Worm (Caenorhabditis elegans) whole organism, L2 larva: ENCODE data around the gene sre-27.

Source experiments
- C34F6.9 ChIP-seq: fragments of 150-350 bp; optimal IDR thresholded peaks from 2 replicates; lab custom pipeline; 2014; ENCODE audit warnings: missing biosample characterization, missing genetic modification characterization
- F13H6.1 ChIP-seq: sonication (generic microtip); optimal IDR thresholded peaks from 2 replicates; lab custom pipeline; 2016; ENCODE audit warnings: missing genetic modification characterization, missing compliant biosample characterization
- R02D3.7 ChIP-seq: fragments of 150-350 bp; optimal IDR thresholded peaks from 2 replicates; lab custom pipeline; 2014; ENCODE audit warnings: missing biosample characterization, missing genetic modification characterization
- Y55F3AM.14 ChIP-seq: fragments of 200-800 bp; sonication (Bioruptor generic); optimal IDR thresholded peaks from 2 replicates; lab custom pipeline; 2018; ENCODE audit warnings: mild to moderate bottlenecking, missing genetic modification characterization, missing compliant biosample characterization
- ZK546.5 ChIP-seq: sonication (generic microtip); optimal IDR thresholded peaks from 2 replicates; lab custom pipeline; 2017; ENCODE audit warnings: missing biosample characterization, missing genetic modification characterization
- alr-1 ChIP-seq: fragments of 150-350 bp; optimal IDR thresholded peaks from 2 replicates; lab custom pipeline; 2014; ENCODE audit warnings: missing biosample characterization, missing genetic modification characterization
- aly-2 ChIP-seq: fragments of 150-350 bp; optimal IDR thresholded peaks from 2 replicates; lab custom pipeline; 2014; ENCODE audit warnings: missing biosample characterization, missing genetic modification characterization
- ama-1 ChIP-seq: fragments of 150-350 bp; optimal IDR thresholded peaks from 2 replicates; lab custom pipeline; 2018; ENCODE audit warnings: inconsistent platforms
- blmp-1 ChIP-seq: sonication (generic microtip); optimal IDR thresholded peaks from 2 replicates; lab custom pipeline; 2017; ENCODE audit warnings: missing genetic modification characterization, mild to moderate bottlenecking, missing compliant biosample characterization, antibody characterized with exemption, moderate library complexity; ENCODE audit not compliant: insufficient read depth
- ceh-16 ChIP-seq: fragments of 150-350 bp; optimal IDR thresholded peaks from 2 replicates; lab custom pipeline; 2014; ENCODE audit warnings: missing biosample characterization, missing genetic modification characterization
- ceh-82 ChIP-seq: fragments of 150-350 bp; optimal IDR thresholded peaks from 2 replicates; lab custom pipeline; 2014; ENCODE audit warnings: missing biosample characterization, missing genetic modification characterization
- crh-2 ChIP-seq: sonication (generic microtip); optimal IDR thresholded peaks from 2 replicates; lab custom pipeline; 2017; ENCODE audit warnings: missing biosample characterization, missing genetic modification characterization
- dmd-4 ChIP-seq: sonication (generic microtip); optimal IDR thresholded peaks from 2 replicates; lab custom pipeline; 2017; ENCODE audit warnings: missing biosample characterization, missing genetic modification characterization
- egl-27 ChIP-seq: sonication (generic microtip); optimal IDR thresholded peaks from 3 replicates; lab custom pipeline; 2017; ENCODE audit warnings: missing biosample characterization, missing genetic modification reagents, missing genetic modification characterization
- elt-1 ChIP-seq: fragments of 150-350 bp; optimal IDR thresholded peaks from 2 replicates; lab custom pipeline; 2014; ENCODE audit warnings: missing biosample characterization, missing genetic modification characterization
- elt-3 ChIP-seq: sonication (generic microtip); optimal IDR thresholded peaks from 2 replicates; lab custom pipeline; 2017; ENCODE audit warnings: missing biosample characterization, missing genetic modification characterization
- fos-1 ChIP-seq: fragments of 150-350 bp; optimal IDR thresholded peaks from 2 replicates; lab custom pipeline; 2014; ENCODE audit warnings: missing biosample characterization, missing genetic modification characterization
- gmeb-1 ChIP-seq: fragments of 150-350 bp; optimal IDR thresholded peaks from 2 replicates; lab custom pipeline; 2014; ENCODE audit warnings: missing biosample characterization, missing genetic modification characterization
- lin-13 ChIP-seq: fragments of 150-350 bp; optimal IDR thresholded peaks from 2 replicates; lab custom pipeline; 2014; ENCODE audit warnings: missing biosample characterization, missing genetic modification reagents, missing genetic modification characterization
- lin-39 ChIP-seq: fragments of 150-350 bp; optimal IDR thresholded peaks from 2 replicates; lab custom pipeline; 2014; ENCODE audit warnings: missing biosample characterization, missing genetic modification reagents, missing genetic modification characterization
- lsy-2 ChIP-seq, 2 experiments: fragments of 150-350 bp in 1 of 2; sonication (generic microtip) in 1 of 2; optimal IDR thresholded peaks; 2 replicates each; lab custom pipeline; 2014 to 2017; ENCODE audit warnings: missing biosample characterization in 2 of 2, missing genetic modification characterization in 2 of 2
- nhr-10 ChIP-seq: sonication (generic microtip); optimal IDR thresholded peaks from 2 replicates; lab custom pipeline; 2017; ENCODE audit warnings: missing biosample characterization, missing genetic modification characterization
- nhr-11 ChIP-seq: fragments of 150-350 bp; optimal IDR thresholded peaks from 2 replicates; lab custom pipeline; 2014; ENCODE audit warnings: missing biosample characterization, missing genetic modification characterization
- nhr-23 ChIP-seq: fragments of 150-350 bp; optimal IDR thresholded peaks from 2 replicates; lab custom pipeline; 2014; ENCODE audit warnings: missing biosample characterization, missing genetic modification reagents, missing genetic modification characterization
- nhr-237 ChIP-seq: fragments of 150-350 bp; optimal IDR thresholded peaks from 2 replicates; lab custom pipeline; 2014; ENCODE audit warnings: missing biosample characterization, missing genetic modification characterization
- nhr-6 ChIP-seq: fragments of 150-350 bp; optimal IDR thresholded peaks from 2 replicates; lab custom pipeline; 2014; ENCODE audit warnings: missing biosample characterization, missing genetic modification characterization
- nhr-77 ChIP-seq: fragments of 150-350 bp; optimal IDR thresholded peaks from 2 replicates; lab custom pipeline; 2014; ENCODE audit warnings: missing biosample characterization, missing genetic modification characterization
- peb-1 ChIP-seq: fragments of 150-350 bp; optimal IDR thresholded peaks from 2 replicates; lab custom pipeline; 2014; ENCODE audit warnings: missing biosample characterization, missing genetic modification characterization
- skn-1 ChIP-seq: sonication (generic microtip); optimal IDR thresholded peaks from 2 replicates; lab custom pipeline; 2017; ENCODE audit warnings: missing biosample characterization, missing genetic modification characterization
- sma-3 ChIP-seq: sonication (generic microtip); optimal IDR thresholded peaks from 2 replicates; lab custom pipeline; 2016; ENCODE audit warnings: missing genetic modification reagents, missing genetic modification characterization, missing compliant biosample characterization
- snpc-4 ChIP-seq: fragments of 150-350 bp; optimal IDR thresholded peaks from 2 replicates; lab custom pipeline; 2014; ENCODE audit warnings: missing biosample characterization, missing genetic modification characterization
- zag-1 ChIP-seq: fragments of 150-350 bp; optimal IDR thresholded peaks from 2 replicates; lab custom pipeline; 2014; ENCODE audit warnings: missing biosample characterization, missing genetic modification characterization
- ztf-1 ChIP-seq: fragments of 200-800 bp; sonication (Bioruptor generic); conservative IDR thresholded peaks from 2 replicates; pipeline ENCODE4 v1.3.6; 2022; ENCODE audit warnings: missing genetic modification characterization, missing compliant biosample characterization
- ztf-11 ChIP-seq: sonication (generic microtip); optimal IDR thresholded peaks from 2 replicates; lab custom pipeline; 2017; ENCODE audit warnings: missing biosample characterization, missing genetic modification characterization
- ztf-4 ChIP-seq: fragments of 150-350 bp; optimal IDR thresholded peaks from 2 replicates; lab custom pipeline; 2014; ENCODE audit warnings: missing biosample characterization, missing genetic modification characterization

sre-27 gene

DNA sequence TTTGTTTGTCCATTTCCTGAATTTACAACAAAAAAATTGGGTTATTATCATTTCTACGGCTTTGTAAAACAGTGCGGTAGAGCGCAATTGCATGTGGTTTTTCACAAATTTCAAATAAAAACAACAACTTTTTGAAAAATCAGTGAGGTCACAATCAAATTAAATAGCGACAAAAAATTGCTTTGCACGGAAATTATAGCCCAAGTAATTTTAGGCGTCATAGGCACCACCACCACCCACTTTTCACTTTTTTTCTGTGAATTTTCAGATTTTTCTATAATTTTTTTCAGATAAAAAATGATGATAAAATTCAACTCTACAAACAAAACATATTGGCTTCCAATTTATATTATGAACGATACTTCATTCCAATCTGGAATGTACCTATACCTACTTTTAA is 39.9 kb upstream of the sre-27 start, which contains the start of gene sre-38:
Gene sre-38, plus strand, starts transcription at position 301 of the 400 bp plus-strand sequence.
- TF ChIP-seq nhr-6 (no peak), ztf-4 (tag; lab: Kevin White, UChicago) (no peak), nhr-10 (no peak), ceh-82 (no peak), ZK546.5 (no peak), nhr-11 (no peak), skn-1 (tag; lab: Kevin White, UChicago) (no peak), nhr-77 (tag; lab: Kevin White, UChicago) (no peak), F13H6.1 (no peak), C34F6.9 (tag; lab: Kevin White, UChicago) (no peak), fos-1 (tag; lab: Kevin White, UChicago) (no peak), elt-3 (no peak), peb-1 (no peak), sma-3 (GFP tag; lab: Kevin White, UChicago) (no peak), ztf-1 (no peak)
- TF ChIP-seq, all 48 proteins: peak for 0

DNA sequence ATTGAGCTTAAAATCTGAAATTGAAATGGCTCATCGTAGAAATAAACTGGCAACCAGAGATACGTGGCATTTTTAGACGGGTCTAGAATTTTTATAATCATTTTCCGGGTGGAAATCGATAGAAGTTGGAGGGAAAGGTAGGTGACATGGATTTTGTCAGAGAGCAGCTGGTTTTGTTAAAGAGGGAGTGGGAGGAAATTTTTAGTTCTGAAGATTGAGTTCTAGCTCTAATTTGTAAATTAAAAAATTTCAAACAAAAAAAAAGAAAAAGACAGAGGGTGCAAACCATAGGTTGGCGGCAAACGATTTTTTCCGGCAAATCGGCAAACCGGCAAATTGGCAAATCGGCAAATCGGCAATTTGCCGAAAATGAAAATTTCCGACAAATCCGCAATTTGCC is 39.2 kb upstream of the sre-27 start, which contains the start of gene sre-32:
Gene sre-32, minus strand, starts transcription at position 101 of the 400 bp plus-strand sequence.
- TF ChIP-seq zag-1 (no peak), ceh-16 (no peak), ceh-82 (no peak), blmp-1 (no peak), nhr-237 (no peak), nhr-77 (tag; lab: Kevin White, UChicago) (no peak), egl-27 (tag; lab: Kevin White, UChicago) (no peak), ama-1 (lab: Kevin White, UChicago) (no peak), dmd-4 (no peak), lsy-2 (tag; optimal IDR thresholded peaks at IDR 0.05; lab: Kevin White, UChicago) (no peak), nhr-10 (no peak), aly-2 (tag; lab: Kevin White, UChicago) (no peak), crh-2 (tag; lab: Kevin White, UChicago) (no peak), snpc-4 (tag; lab: Kevin White, UChicago) (no peak), lin-13 (no peak), Y55F3AM.14 (GFP tag; lab: Kevin White, UChicago) (no peak)

DNA sequence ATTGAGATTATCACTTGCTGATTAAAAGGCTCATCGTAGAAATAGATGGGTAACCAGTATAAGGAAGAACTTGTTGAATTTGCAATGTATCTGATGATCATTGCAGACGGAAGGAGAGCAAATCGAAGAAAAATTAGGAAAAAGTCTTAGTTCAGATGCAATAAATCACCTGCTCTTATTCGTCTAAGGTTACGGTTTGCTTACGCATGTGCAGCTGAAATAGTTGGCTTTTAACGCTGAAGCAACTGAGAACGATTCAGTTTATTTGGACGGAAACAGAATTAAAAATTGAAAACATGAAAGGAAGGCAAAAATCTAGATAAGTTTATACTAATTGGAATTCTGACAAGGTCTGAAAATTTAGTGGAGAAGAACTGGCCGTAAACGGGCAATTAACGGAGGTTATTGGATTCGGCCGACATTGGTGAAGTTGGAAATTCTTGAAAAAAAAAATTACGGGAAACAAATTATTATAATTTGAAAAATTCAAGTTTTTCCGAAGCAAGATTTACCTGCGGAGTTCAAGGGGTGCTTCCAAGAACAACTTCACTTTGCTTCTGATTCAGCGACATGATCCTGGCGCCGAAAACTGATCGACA is 35.4 kb upstream of the sre-27 start, which contains the start of the genes sre-35 and sre-33:
Gene sre-35, minus strand, starts transcription at position 101 of the 599 bp plus-strand sequence.
Gene sre-33, plus strand, starts transcription at position 549 of the 599 bp plus-strand sequence.
- TF ChIP-seq ztf-1 (no peak), elt-1 (tag; lab: Kevin White, UChicago) (no peak), nhr-11 (no peak)

DNA sequence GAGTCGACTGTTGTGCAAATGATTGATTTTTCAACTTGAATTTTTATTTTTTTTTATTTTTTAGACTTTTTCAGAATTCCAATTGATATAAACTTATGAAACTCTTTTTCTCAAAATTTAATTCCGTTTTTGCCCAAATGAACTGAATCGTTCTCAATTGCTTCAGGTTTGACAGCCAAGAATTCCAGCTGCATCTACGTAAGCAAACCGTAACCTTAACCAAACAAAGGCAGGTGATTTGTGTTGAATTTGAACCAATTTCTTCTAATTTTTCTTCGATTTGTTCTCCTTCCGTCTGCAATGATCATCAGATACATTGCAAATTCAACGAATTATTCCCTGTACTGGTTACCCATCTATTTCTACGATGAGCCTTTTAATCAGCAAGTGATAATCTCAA is 32.4 kb upstream of the sre-27 start, which contains the start of gene sre-34:
Gene sre-34, plus strand, starts transcription at position 301 of the 400 bp plus-strand sequence.
- no peak for TF ChIP-seq peb-1
- no peak for TF ChIP-seq alr-1 (tag; lab: Kevin White, UChicago)
- TF ChIP-seq gmeb-1 = no peak
- TF ChIP-seq ztf-11 (tag; lab: Kevin White, UChicago) = no peak

DNA sequence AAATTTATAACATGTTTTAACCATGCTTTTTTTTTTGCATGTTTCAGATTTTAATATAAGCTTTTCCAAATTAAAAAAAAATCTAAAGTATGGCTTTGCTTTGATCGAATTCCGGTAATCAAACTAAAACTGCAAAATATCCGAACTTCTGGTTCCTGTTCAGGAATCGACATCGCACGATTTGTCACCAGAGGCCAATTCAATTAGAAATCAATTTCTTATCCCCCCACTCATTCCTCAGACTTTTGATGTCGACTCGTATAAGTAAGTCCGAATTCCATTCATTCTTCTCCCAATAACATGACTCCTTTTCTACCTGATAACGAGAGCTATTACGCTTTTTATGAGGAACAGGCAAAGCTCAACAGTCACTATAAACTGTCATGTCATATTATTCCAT is 30.8 kb upstream of the sre-27 start, which contains the start of gene srh-27:
Gene srh-27, plus strand, starts transcription at position 301 of the 400 bp plus-strand sequence.
- TF ChIP-seq zag-1 = no peak
- TF ChIP-seq ztf-11 (tag; lab: Kevin White, UChicago) = no peak
- TF ChIP-seq Y55F3AM.14 (GFP tag; lab: Kevin White, UChicago) = no peak
- no peak for TF ChIP-seq skn-1 (tag; lab: Kevin White, UChicago)
- TF ChIP-seq lin-39 (tag; lab: Kevin White, UChicago) = no peak
- no peak for TF ChIP-seq blmp-1
- no peak for TF ChIP-seq gmeb-1
- no peak for TF ChIP-seq nhr-23 (tag; lab: Kevin White, UChicago)
- no peak for TF ChIP-seq nhr-237
- TF ChIP-seq nhr-6 = no peak
- TF ChIP-seq lin-13 = no peak
- no peak for TF ChIP-seq ZK546.5
- no peak for TF ChIP-seq R02D3.7 (tag; lab: Kevin White, UChicago)
